Worm (Caenorhabditis elegans) whole organism, midembryonic: Measurements from ENCODE around the gene srx-128.

Experiments
- T22C8.4 ChIP-seq: fragments of 200-800 bp; sonication (Bioruptor generic); IDR thresholded peaks from 2 replicates; pipeline ENCODE4 v1.3.6; 2022; ENCODE audit warnings: missing genetic modification characterization, missing compliant biosample characterization
- cog-1 ChIP-seq: sonication (generic microtip); optimal IDR thresholded peaks from 2 replicates; lab custom pipeline; 2016; ENCODE audit warnings: missing genetic modification characterization, missing compliant biosample characterization
- tab-1 ChIP-seq: fragments of 200-800 bp; sonication (Bioruptor generic); IDR thresholded peaks from 2 replicates; pipeline ENCODE4 v1.3.6; 2022; ENCODE audit warnings: missing genetic modification characterization, missing compliant biosample characterization
- ztf-29 ChIP-seq: fragments of 200-800 bp; sonication (Bioruptor generic); IDR thresholded peaks from 2 replicates; pipeline ENCODE4 v1.3.6; 2022; ENCODE audit warnings: missing genetic modification reagents, missing genetic modification characterization, missing compliant biosample characterization

- no peak for TF ChIP-seq ztf-29 (GFP tag; lab: Robert Waterston, UW)
- no peak for TF ChIP-seq T22C8.4 (GFP tag; lab: Robert Waterston, UW)
- no peak for TF ChIP-seq tab-1 (GFP tag; lab: Robert Waterston, UW)
- TF ChIP-seq cog-1 (tag; lab: Kevin White, UChicago) = no peak
Measured at ce11 chrV:13790557-13790956, 46.7 kb upstream of the srx-128 start.
